Worm (Caenorhabditis elegans): Measurements from ENCODE around the gene rps-18.

The rps-18 gene

DNA sequence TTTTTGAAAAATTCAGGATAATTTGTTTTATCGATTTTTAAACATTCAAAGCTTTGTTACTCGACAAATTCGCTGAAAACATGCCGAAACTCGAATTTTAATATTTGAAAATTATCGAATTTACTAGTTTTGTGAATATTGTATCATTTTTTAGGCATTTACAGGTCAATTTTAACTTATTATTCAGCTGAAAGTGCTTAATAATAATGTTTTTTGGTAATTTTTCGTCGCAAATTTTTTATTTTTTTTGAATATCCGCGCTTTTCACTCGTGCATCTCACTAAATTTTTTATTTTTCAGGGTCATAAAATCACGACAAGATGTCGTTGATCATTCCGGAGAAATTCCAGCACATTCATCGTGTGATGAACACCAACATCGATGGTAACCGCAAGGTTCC lies at the start of gene rps-18:
rps-18 (plus strand) TSS at position 301 of the 400 bp plus-strand sequence.
- TF ChIP-seq sem-2 (GFP tag; optimal IDR thresholded peaks at IDR 0.05) (no peak), ceh-39 (tag; optimal IDR thresholded peaks at IDR 0.05) (no peak), nhr-2 (tag; optimal IDR thresholded peaks at IDR 0.05) (no peak), flh-1 (GFP tag; optimal IDR thresholded peaks at IDR 0.05) (no peak), M03D4.4 (tag; optimal IDR thresholded peaks at IDR 0.05) (no peak), ceh-83 (GFP tag; optimal IDR thresholded peaks at IDR 0.05) (no peak), lin-32 (GFP tag; optimal IDR thresholded peaks at IDR 0.05) (no peak), zip-8 (tag; optimal IDR thresholded peaks at IDR 0.05) (no peak), elt-3 (tag; optimal IDR thresholded peaks at IDR 0.05) (no peak)

DNA sequence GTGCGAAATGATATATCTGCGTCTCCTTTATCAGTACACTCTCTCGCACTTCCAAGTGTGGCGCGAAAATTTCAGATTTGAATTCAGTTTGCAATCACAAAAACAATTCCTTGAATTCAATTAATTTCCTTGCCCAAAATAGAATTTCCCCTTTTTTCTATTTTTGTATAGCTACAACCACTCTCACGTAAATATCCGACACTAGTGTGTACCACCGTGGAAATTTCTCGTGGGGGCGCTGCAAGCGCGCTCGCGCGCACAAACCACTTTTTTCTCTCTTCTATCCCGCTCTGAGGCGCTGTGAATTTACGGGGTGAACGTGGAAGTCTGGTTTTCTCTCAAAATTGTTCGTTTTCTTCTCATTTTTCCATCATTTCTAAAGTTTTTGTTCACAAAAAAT lies 43.9 kb upstream of the rps-18 start, which contains the start of gene Y57G11C.8:
Y57G11C.8 (plus strand) TSS at position 301 of the 400 bp plus-strand sequence.
- no peak for TF ChIP-seq tbx-8 (GFP tag; optimal IDR thresholded peaks at IDR 0.05)
- no peak for TF ChIP-seq lsy-2 (tag; optimal IDR thresholded peaks at IDR 0.05)
- no peak for TF ChIP-seq nhr-28 (tag; optimal IDR thresholded peaks at IDR 0.05)
- TF ChIP-seq zip-8 (tag; optimal IDR thresholded peaks at IDR 0.05) = no peak
- TF ChIP-seq mab-5 (tag; optimal IDR thresholded peaks at IDR 0.05) = no peak
- TF ChIP-seq ceh-43 (GFP tag; optimal IDR thresholded peaks at IDR 0.05) = no peak
- no peak for TF ChIP-seq blmp-1 (tag; optimal IDR thresholded peaks at IDR 0.05)
- no peak for TF ChIP-seq drap-1 (GFP tag; optimal IDR thresholded peaks at IDR 0.05)
- TF ChIP-seq sptf-1 (tag; optimal IDR thresholded peaks at IDR 0.05) = no peak
- no peak for TF ChIP-seq nhr-76 (tag; optimal IDR thresholded peaks at IDR 0.05)
- TF ChIP-seq unc-39 (tag; optimal IDR thresholded peaks at IDR 0.05) = no peak

DNA sequence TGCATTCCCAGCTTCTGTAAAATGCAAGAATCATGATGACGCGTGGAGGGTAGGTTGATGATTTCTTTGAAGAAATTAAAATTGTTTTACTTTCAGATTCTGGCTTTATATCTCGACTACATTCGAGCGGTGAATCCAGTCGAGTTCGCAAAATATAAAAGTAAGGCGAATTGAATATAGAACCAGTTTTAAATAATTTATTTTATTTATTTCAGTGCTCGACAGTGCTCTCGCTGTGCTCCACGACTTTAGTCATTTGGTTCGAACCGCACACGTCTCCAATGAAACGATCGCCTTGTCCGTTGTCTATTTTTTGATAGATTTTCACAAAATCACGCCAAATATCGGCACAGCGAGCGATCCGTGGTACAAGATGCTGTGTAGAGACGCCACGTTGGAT lies 43.3 kb upstream of the rps-18 start, which contains the start of gene Y57G11C.1130:
Y57G11C.1130 (plus strand) TSS at position 301 of the 400 bp plus-strand sequence.
- no peak for TF ChIP-seq mep-1 (tag; optimal IDR thresholded peaks at IDR 0.05)
- no peak for TF ChIP-seq nhr-2 (tag; optimal IDR thresholded peaks at IDR 0.05)
- no peak for TF ChIP-seq cnd-1 (tag; optimal IDR thresholded peaks at IDR 0.05)

DNA sequence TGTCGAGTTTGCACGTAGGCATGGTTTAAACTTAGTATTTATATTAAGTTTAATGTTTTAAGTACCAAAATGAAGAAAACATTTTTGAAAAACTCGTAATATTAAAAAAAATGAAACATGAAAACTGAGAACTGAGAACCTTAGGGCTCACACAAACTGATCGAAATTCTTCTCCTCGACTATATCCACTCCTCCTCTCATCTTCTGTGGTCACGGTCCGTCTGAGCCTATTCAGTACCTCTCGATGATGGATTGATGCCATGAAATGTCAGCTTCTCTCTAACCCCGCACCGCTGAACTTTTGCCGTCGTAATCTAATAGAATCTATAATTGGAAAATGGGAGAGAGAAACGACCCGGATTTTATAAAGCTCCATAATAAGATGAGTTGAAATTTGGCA lies 41.0 kb upstream of the rps-18 start, which contains the start of gene nlp-56:
nlp-56 (minus strand) TSS at position 257 of the 400 bp plus-strand sequence.
- no peak for TF ChIP-seq elt-3 (tag; optimal IDR thresholded peaks at IDR 0.05)
- TF ChIP-seq ces-1 (GFP tag; optimal IDR thresholded peaks at IDR 0.05) = peak; percentile 37
- TF ChIP-seq unc-62 (GFP tag; optimal IDR thresholded peaks at IDR 0.05) = no peak

DNA sequence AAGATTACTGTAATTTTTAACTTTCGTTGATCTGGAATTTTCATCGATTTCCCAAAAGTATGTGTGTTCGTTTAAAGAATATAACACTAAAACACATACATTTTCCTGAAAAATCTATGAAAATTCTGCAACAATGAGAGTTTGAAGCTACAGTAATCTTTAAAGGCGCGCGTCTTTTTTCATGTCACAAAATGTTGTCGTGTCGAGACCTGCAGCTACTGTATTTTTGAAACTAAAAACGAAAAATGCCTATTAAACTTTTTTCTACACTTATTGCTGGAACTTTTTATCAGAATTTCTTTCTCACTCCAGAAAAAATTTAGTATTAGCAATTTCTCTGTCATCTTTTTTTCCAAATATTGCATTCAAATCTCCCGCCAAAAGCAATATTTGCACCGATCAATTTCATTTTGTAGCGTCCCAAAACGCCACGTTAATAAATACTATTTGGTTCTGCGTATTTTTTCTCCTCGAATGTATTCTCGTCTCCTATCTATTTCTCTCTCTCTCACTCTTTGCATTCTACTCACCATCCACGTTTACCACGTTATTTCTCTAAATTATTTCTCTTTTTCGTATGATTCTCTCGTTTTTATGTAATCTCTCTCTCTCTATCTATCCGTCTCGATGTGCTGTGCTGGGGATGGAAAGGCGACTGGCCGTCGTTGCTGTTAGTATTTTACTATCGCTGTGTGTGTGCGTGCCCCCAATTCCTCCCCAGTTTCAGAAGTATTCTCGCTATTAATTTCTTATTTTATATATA lies 38.9 kb upstream of the rps-18 start, which contains the start of gene melo-1:
melo-1 (plus strand) TSS at position 658 of the 763 bp plus-strand sequence.
- TF ChIP-seq unc-62 (GFP tag; optimal IDR thresholded peaks at IDR 0.05) (no peak), unc-120 (tag; optimal IDR thresholded peaks at IDR 0.05; ENCODE audit: poor library complexity, severe bottlenecking) (peak; percentile 16), M03D4.4 (tag; optimal IDR thresholded peaks at IDR 0.05) (peak; percentile 11), ces-1 (GFP tag; optimal IDR thresholded peaks at IDR 0.05) (peak; percentile 83), unc-39 (tag; optimal IDR thresholded peaks at IDR 0.05) (no peak), flh-1 (GFP tag; optimal IDR thresholded peaks at IDR 0.05) (no peak), ceh-43 (GFP tag; optimal IDR thresholded peaks at IDR 0.05) (no peak), pha-4 (tag; optimal IDR thresholded peaks at IDR 0.05) (peak; percentile 38), elt-1 (tag; optimal IDR thresholded peaks at IDR 0.05; ENCODE audit: borderline replicate concordance, insufficient read depth) (no peak)

DNA sequence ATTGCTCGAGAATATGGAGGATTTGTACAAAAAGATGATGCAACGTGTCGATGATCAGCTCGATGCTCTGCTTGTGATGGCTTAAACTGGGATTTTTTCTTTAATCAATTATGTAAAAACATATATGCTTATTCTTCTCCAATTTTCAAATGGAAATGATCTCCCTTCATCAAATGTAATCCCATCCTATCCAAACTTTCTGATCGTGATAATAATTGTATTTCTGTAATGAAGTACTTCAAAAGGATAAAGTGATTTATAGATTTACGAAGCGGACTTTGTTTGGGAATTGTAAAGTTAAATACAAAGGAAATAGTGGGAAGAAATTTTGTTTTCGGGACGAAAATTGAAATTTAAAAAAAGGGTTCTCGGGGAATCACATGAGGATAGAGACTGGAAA lies 34.9 kb upstream of the rps-18 start:
- TF ChIP-seq nhr-76 (tag; optimal IDR thresholded peaks at IDR 0.05) = no peak
- no peak for TF ChIP-seq nhr-2 (tag; optimal IDR thresholded peaks at IDR 0.05)
- no peak for TF ChIP-seq nhr-28 (tag; optimal IDR thresholded peaks at IDR 0.05)
- TF ChIP-seq ces-1 (GFP tag; optimal IDR thresholded peaks at IDR 0.05) = peak; percentile 16
